Fruit fly (Drosophila melanogaster) whole organism, embryonic: ENCODE data around the gene CG18662.
A peak's percentile ranks its signal among the peaks of the same experiment; 100 is the strongest.

ENCODE experiments used
- Bgb ChIP-seq: fragments of 200-800 bp; sonication (Bioruptor generic); IDR thresholded peaks from 2 replicates; pipeline ENCODE4 v1.3.6; 2022; ENCODE audit warnings: missing biosample characterization, missing genetic modification characterization; ENCODE audit not compliant: partially characterized antibody
- CG10147 ChIP-seq: fragments of 200-800 bp; sonication (Bioruptor generic); optimal IDR thresholded peaks from 2 replicates; lab custom pipeline; 2019; ENCODE audit warnings: missing biosample characterization, mild to moderate bottlenecking, missing genetic modification characterization, moderate library complexity
- CG10431 ChIP-seq: fragments of 200-800 bp; sonication (Bioruptor generic); optimal IDR thresholded peaks from 3 replicates; lab custom pipeline; 2018; ENCODE audit warnings: missing biosample characterization, mild to moderate bottlenecking, missing genetic modification characterization
- CG11695 ChIP-seq: fragments of 200-800 bp; sonication (Bioruptor generic); IDR thresholded peaks from 3 replicates; pipeline ENCODE4 v1.3.6; 2022; ENCODE audit warnings: missing biosample characterization, missing genetic modification characterization
- CG1233 ChIP-seq: fragments of 200-800 bp; sonication (Bioruptor generic); optimal IDR thresholded peaks from 4 replicates; lab custom pipeline; 2018; ENCODE audit warnings: missing biosample characterization, mild to moderate bottlenecking, missing genetic modification characterization
- CG13287 ChIP-seq: fragments of 200-800 bp; sonication (Bioruptor generic); IDR thresholded peaks from 2 replicates; pipeline ENCODE4 v1.3.6; 2022; ENCODE audit warnings: missing biosample characterization, missing genetic modification characterization; ENCODE audit not compliant: partially characterized antibody
- CG1529 ChIP-seq: fragments of 200-800 bp; sonication (Bioruptor generic); optimal IDR thresholded peaks from 3 replicates; lab custom pipeline; 2018; ENCODE audit warnings: missing biosample characterization, missing genetic modification characterization
- CG17186 ChIP-seq: fragments of 200-800 bp; sonication (Bioruptor generic); optimal IDR thresholded peaks from 3 replicates; lab custom pipeline; 2017; ENCODE audit warnings: missing biosample characterization, missing genetic modification reagents, missing genetic modification characterization
- CG2678 ChIP-seq: fragments of 200-800 bp; sonication (Bioruptor generic); optimal IDR thresholded peaks from 3 replicates; lab custom pipeline; 2019; ENCODE audit warnings: missing biosample characterization, mild to moderate bottlenecking, missing genetic modification characterization, moderate library complexity
- CG31365 ChIP-seq: fragments of 200-800 bp; sonication (Bioruptor generic); optimal IDR thresholded peaks from 2 replicates; lab custom pipeline; 2018; ENCODE audit warnings: missing biosample characterization, mild to moderate bottlenecking, missing genetic modification characterization
- CG3838 ChIP-seq: fragments of 200-800 bp; sonication (Bioruptor generic); optimal IDR thresholded peaks from 3 replicates; lab custom pipeline; 2016; ENCODE audit warnings: missing biosample characterization, missing genetic modification characterization
- CG4360 ChIP-seq: fragments of 200-800 bp; sonication (Bioruptor generic); IDR thresholded peaks from 2 replicates; pipeline ENCODE4 v1.3.6; 2022; ENCODE audit warnings: missing biosample characterization, missing genetic modification characterization
- CG5953 ChIP-seq: fragments of 200-800 bp; sonication (Bioruptor generic); IDR thresholded peaks from 2 replicates; pipeline ENCODE4 v1.3.6; 2022; ENCODE audit warnings: missing biosample characterization, missing genetic modification characterization
- CG6272 ChIP-seq: fragments of 200-800 bp; sonication (Bioruptor generic); IDR thresholded peaks from 2 replicates; pipeline ENCODE4 v1.3.6; 2022; ENCODE audit warnings: missing biosample characterization, missing genetic modification characterization
- CG7987 ChIP-seq: fragments of 200-800 bp; sonication (Bioruptor generic); optimal IDR thresholded peaks from 2 replicates; lab custom pipeline; 2018; ENCODE audit warnings: missing biosample characterization, mild to moderate bottlenecking, missing genetic modification characterization, moderate library complexity
- CG8478 ChIP-seq: fragments of >200 bp; optimal IDR thresholded peaks from 2 replicates; lab custom pipeline; 2018
- CG8924 ChIP-seq: fragments of 200-800 bp; optimal IDR thresholded peaks from 3 replicates; lab custom pipeline; 2019; ENCODE audit warnings: missing biosample characterization, mild to moderate bottlenecking, missing genetic modification characterization, moderate library complexity
- CTCF ChIP-seq: fragments of 200-800 bp; sonication (Bioruptor generic); optimal IDR thresholded peaks from 2 replicates; lab custom pipeline; 2017; ENCODE audit warnings: missing biosample characterization, mild to moderate bottlenecking, missing genetic modification characterization, moderate library complexity
- Dref ChIP-seq: fragments of 200-800 bp; sonication (Bioruptor generic); IDR thresholded peaks from 2 replicates; pipeline ENCODE4 v1.3.6; 2022; ENCODE audit warnings: missing biosample characterization, missing genetic modification characterization
- ERR ChIP-seq: fragments of 200-800 bp; sonication (Bioruptor generic); optimal IDR thresholded peaks from 2 replicates; lab custom pipeline; 2016; ENCODE audit warnings: missing biosample characterization, missing genetic modification characterization
- Fer2 ChIP-seq: fragments of 200-800 bp; sonication (Bioruptor generic); optimal IDR thresholded peaks from 2 replicates; lab custom pipeline; 2018; ENCODE audit warnings: missing biosample characterization, mild to moderate bottlenecking, missing genetic modification characterization, moderate library complexity
- HLHmδ ChIP-seq: fragments of 200-800 bp; sonication (Bioruptor generic); optimal IDR thresholded peaks from 2 replicates; lab custom pipeline; 2018; ENCODE audit warnings: missing biosample characterization, mild to moderate bottlenecking, missing genetic modification characterization, moderate library complexity
- Hand ChIP-seq: fragments of 200-800 bp; sonication (Bioruptor generic); optimal IDR thresholded peaks from 2 replicates; lab custom pipeline; 2017; ENCODE audit warnings: mild to moderate bottlenecking, missing biosample characterization, missing genetic modification reagents, missing genetic modification characterization
- NC2β ChIP-seq: fragments of 200-800 bp; sonication (Bioruptor generic); optimal IDR thresholded peaks from 2 replicates; lab custom pipeline; 2016; ENCODE audit warnings: missing biosample characterization, missing genetic modification characterization
- Nf-YB ChIP-seq: fragments of 200-800 bp; sonication (Bioruptor generic); optimal IDR thresholded peaks from 3 replicates; lab custom pipeline; 2019; ENCODE audit warnings: missing biosample characterization, mild to moderate bottlenecking, missing genetic modification characterization, moderate library complexity
- PHDP ChIP-seq: fragments of 200-800 bp; sonication (Bioruptor generic); optimal IDR thresholded peaks from 3 replicates; lab custom pipeline; 2018; ENCODE audit warnings: missing biosample characterization, mild to moderate bottlenecking, missing genetic modification characterization, moderate library complexity
- Stat92E ChIP-seq, 3 experiments: fragments of >200 bp in 2 of 3; fragments of 200-800 bp in 1 of 3; sonication (Bioruptor generic) in 1 of 3; optimal IDR thresholded peaks; 2 replicates each; lab custom pipeline; 2017 to 2019; ENCODE audit warnings: missing biosample characterization in 3 of 3, missing genetic modification characterization in 3 of 3, mild to moderate bottlenecking in 1 of 3, moderate library complexity in 1 of 3
- TFAM ChIP-seq: fragments of 200-800 bp; sonication (Bioruptor generic); optimal IDR thresholded peaks from 2 replicates; lab custom pipeline; 2017; ENCODE audit warnings: missing biosample characterization, missing genetic modification characterization, inconsistent platforms
- Tbp ChIP-seq: fragments of >200 bp; optimal IDR thresholded peaks from 2 replicates; lab custom pipeline; 2018; ENCODE audit warnings: missing biosample characterization, missing genetic modification characterization
- Trl ChIP-seq, 3 experiments: fragments of >200 bp in 2 of 3; fragments of 200-800 bp in 1 of 3; sonication (Bioruptor generic) in 1 of 3; optimal IDR thresholded peaks; 2 replicates in 1 of 3; 3 replicates in 2 of 3; lab custom pipeline; 2016 to 2017; ENCODE audit warnings: missing biosample characterization in 1 of 3, missing genetic modification characterization in 1 of 3
- Usf ChIP-seq: fragments of 200-800 bp; sonication (Bioruptor generic); optimal IDR thresholded peaks from 2 replicates; lab custom pipeline; 2017; ENCODE audit warnings: missing genotype, missing biosample characterization, missing genetic modification characterization
- amos ChIP-seq: fragments of 200-800 bp; sonication (Bioruptor generic); IDR thresholded peaks from 2 replicates; pipeline ENCODE4 v1.3.6; 2022; ENCODE audit warnings: missing biosample characterization, missing genetic modification characterization; ENCODE audit not compliant: partially characterized antibody
- ash1 ChIP-seq: fragments of 200-800 bp; sonication (Bioruptor generic); optimal IDR thresholded peaks from 2 replicates; lab custom pipeline; 2018; ENCODE audit warnings: missing biosample characterization, mild to moderate bottlenecking, missing genetic modification characterization
- ato ChIP-seq: fragments of 200-800 bp; sonication (Bioruptor generic); IDR thresholded peaks from 2 replicates; pipeline ENCODE4 v1.3.6; 2022; ENCODE audit warnings: missing biosample characterization, missing genetic modification characterization; ENCODE audit not compliant: partially characterized antibody
- en ChIP-seq: fragments of 200-800 bp; sonication (Bioruptor generic); optimal IDR thresholded peaks from 2 replicates; lab custom pipeline; 2016; ENCODE audit warnings: missing biosample characterization, missing genetic modification characterization
- exex ChIP-seq: fragments of 200-800 bp; sonication (Bioruptor generic); optimal IDR thresholded peaks from 4 replicates; lab custom pipeline; 2018; ENCODE audit warnings: missing biosample characterization, mild to moderate bottlenecking, missing genetic modification characterization, moderate library complexity
- fd96Cb ChIP-seq: fragments of 200-800 bp; sonication (Bioruptor generic); optimal IDR thresholded peaks from 2 replicates; lab custom pipeline; 2018; ENCODE audit warnings: missing biosample characterization, mild to moderate bottlenecking, missing genetic modification characterization, moderate library complexity
- fru ChIP-seq: fragments of >200 bp; optimal IDR thresholded peaks from 2 replicates; lab custom pipeline; 2017
- gem ChIP-seq: fragments of 200-800 bp; sonication (Bioruptor generic); optimal IDR thresholded peaks from 2 replicates; lab custom pipeline; 2019; ENCODE audit warnings: missing biosample characterization, mild to moderate bottlenecking, missing genetic modification characterization, moderate library complexity
- gfzf ChIP-seq: fragments of 200-800 bp; sonication (Bioruptor generic); optimal IDR thresholded peaks from 2 replicates; lab custom pipeline; 2016; ENCODE audit warnings: missing biosample characterization, mild to moderate bottlenecking, missing genetic modification characterization, moderate library complexity
- inv ChIP-seq: fragments of 200-800 bp; sonication (Bioruptor generic); IDR thresholded peaks from 2 replicates; pipeline ENCODE4 v1.3.6; 2022; ENCODE audit warnings: missing biosample characterization, missing genetic modification characterization; ENCODE audit not compliant: partially characterized antibody
- lilli ChIP-seq: fragments of 200-800 bp; sonication (Bioruptor generic); optimal IDR thresholded peaks from 3 replicates; lab custom pipeline; 2016; ENCODE audit warnings: missing biosample characterization, missing genetic modification characterization
- p53 ChIP-seq: fragments of 200-800 bp; sonication (Bioruptor generic); optimal IDR thresholded peaks from 2 replicates; lab custom pipeline; 2016; ENCODE audit warnings: missing biosample characterization, missing genetic modification characterization
- pho ChIP-seq: fragments of 200-800 bp; sonication (Bioruptor generic); optimal IDR thresholded peaks from 2 replicates; lab custom pipeline; 2016; ENCODE audit warnings: missing biosample characterization, missing genetic modification characterization
- prd ChIP-seq, 3 experiments: fragments of >200 bp in 2 of 3; fragments of 200-800 bp in 1 of 3; sonication (Bioruptor generic) in 1 of 3; optimal IDR thresholded peaks in 2 of 3; IDR thresholded peaks in 1 of 3; 2 replicates in 2 of 3; 3 replicates in 1 of 3; pipeline versions ENCODE4 v1.3.6 to Lab custom; 2017 to 2022; ENCODE audit warnings: missing biosample characterization in 1 of 3, missing genetic modification characterization in 1 of 3
- sima ChIP-seq: fragments of 200-800 bp; sonication (Bioruptor generic); optimal IDR thresholded peaks from 2 replicates; lab custom pipeline; 2016; ENCODE audit warnings: missing biosample characterization, missing genetic modification characterization
- slbo ChIP-seq: fragments of 200-800 bp; sonication (Bioruptor generic); IDR thresholded peaks from 2 replicates; pipeline ENCODE4 v1.3.6; 2022; ENCODE audit warnings: missing biosample characterization, missing genetic modification characterization
- sr ChIP-seq: fragments of 200-800 bp; sonication (Bioruptor generic); IDR thresholded peaks from 3 replicates; pipeline ENCODE4 v1.3.6; 2022; ENCODE audit warnings: missing biosample characterization, missing genetic modification characterization
- zfh2 ChIP-seq: fragments of 200-800 bp; sonication (Bioruptor generic); optimal IDR thresholded peaks from 2 replicates; lab custom pipeline; 2016; ENCODE audit warnings: missing biosample characterization, missing genetic modification characterization

CG18662 gene

DNA sequence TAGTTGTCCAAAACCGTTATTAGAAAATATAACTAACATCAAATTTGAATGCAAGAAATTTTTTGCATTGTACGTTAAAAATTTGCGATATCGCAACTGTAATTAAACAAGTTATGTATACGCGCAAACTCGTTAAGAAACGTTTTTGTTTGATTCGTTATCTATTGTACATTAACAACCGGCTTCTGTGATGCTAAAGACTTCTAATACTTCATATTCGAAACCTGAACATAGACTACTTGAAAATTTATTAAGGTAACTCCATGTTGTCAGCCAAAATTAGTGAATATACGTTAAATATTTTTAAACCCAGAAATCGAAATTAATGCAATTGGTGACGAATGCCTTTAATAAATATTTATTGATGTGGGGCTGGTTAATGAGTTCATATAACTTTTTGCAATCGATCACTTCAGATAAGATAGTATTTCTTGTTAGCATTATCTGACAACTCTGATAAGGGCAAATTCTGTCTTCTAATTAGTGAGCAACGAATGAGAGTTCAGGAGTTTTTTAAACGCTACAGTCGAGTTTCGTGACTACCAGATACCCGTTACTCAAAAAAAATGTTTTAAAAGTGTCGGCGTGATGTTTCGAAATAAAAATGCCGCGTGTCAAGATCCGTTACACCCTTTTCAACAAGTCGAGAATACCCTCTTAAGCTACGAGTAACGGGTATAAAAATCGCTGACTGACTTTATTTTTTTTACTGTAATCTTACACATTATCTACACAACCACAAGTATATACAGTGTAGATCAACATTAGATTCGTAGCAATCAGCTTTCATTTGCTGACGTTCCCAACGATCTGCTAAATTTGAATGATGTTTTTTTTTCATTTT lies 28.0 kb upstream of the CG18662 start (continued):
- TF ChIP-seq Trl (optimal IDR thresholded peaks at IDR 0.05; lab: Kevin White, UChicago) (no peak), Trl (GFP tag; optimal IDR thresholded peaks at IDR 0.05; lab: Kevin White, UChicago) (no peak), CG4360 (GFP tag; lab: Robert Waterston, UW) (peak; percentile 26; the same call in 1 of the 2 replicates), gfzf (GFP tag; lab: Kevin White, UChicago) (no peak), zfh2 (peak; percentile 37), Fer2 (no peak), CG17186 (GFP tag; lab: Kevin White, UChicago) (no peak), fru (no peak), exex (tag; lab: Kevin White, UChicago) (peak; percentile 97), prd (optimal IDR thresholded peaks at IDR 0.05; lab: Kevin White, UChicago) (no peak), prd (GFP tag; IDR thresholded peaks at IDR 0.05; lab: Robert Waterston, UW) (peak; percentile 62; the same call in 2 of the 3 replicates), lilli (peak; percentile 68), PHDP (peak; percentile 48), CG10431 (GFP tag; lab: Kevin White, UChicago) (no peak), TFAM (GFP tag; lab: Kevin White, UChicago) (no peak), NC2β (GFP tag; lab: Kevin White, UChicago) (peak; percentile 42), CG5953 (no peak), Nf-YB (GFP tag; lab: Kevin White, UChicago) (no peak), amos (GFP tag; lab: Robert Waterston, UW) (peak; percentile 83), CG7987 (GFP tag; lab: Kevin White, UChicago) (no peak), p53 (no peak), Dref (no peak), ash1 (GFP tag; lab: Kevin White, UChicago) (no peak), CG1233 (GFP tag; lab: Kevin White, UChicago) (no peak), CG1529 (GFP tag; lab: Kevin White, UChicago) (no peak), CG8924 (tag; lab: Kevin White, UChicago) (peak; percentile 34), HLHmδ (no peak), CTCF (peak; percentile 76), pho (GFP tag; lab: Kevin White, UChicago) (no peak), CG11695 (GFP tag; lab: Robert Waterston, UW) (0 out of 3 replicates have a peak, but pooled peaks have one; percentile 33), slbo (GFP tag; lab: Robert Waterston, UW) (peak; percentile 71), ato (no peak), sima (GFP tag; lab: Kevin White, UChicago) (no peak), Tbp (GFP tag; lab: Kevin White, UChicago) (no peak), Hand (GFP tag; lab: Kevin White, UChicago) (no peak), inv (GFP tag; lab: Robert Waterston, UW) (no peak), fd96Cb (tag; lab: Kevin White, UChicago) (no peak), en (GFP tag; lab: Kevin White, UChicago) (no peak), CG10147 (GFP tag; lab: Kevin White, UChicago) (no peak), CG6272 (peak; percentile 33; the same call in 1 of the 2 replicates), CG8478 (no peak), Stat92E (GFP tag; optimal IDR thresholded peaks at IDR 0.05; lab: Kevin White, UChicago) (no peak), CG2678 (tag; lab: Kevin White, UChicago) (peak; percentile 47), ERR (GFP tag; lab: Kevin White, UChicago) (no peak), CG3838 (GFP tag; lab: Kevin White, UChicago) (no peak), CG13287 (GFP tag; lab: Robert Waterston, UW) (peak; percentile 46; the same call in 1 of the 2 replicates), CG31365 (tag; lab: Kevin White, UChicago) (no peak), gem (tag; lab: Kevin White, UChicago) (peak; percentile 61), Usf (GFP tag; lab: Kevin White, UChicago) (no peak), sr (no peak), Bgb (GFP tag; lab: Robert Waterston, UW) (peak; percentile 81)
